Worm (Caenorhabditis elegans) whole organism, L4/young adult: ENCODE measurements around the gene num-1.

Experiments used
- W03F9.2 ChIP-seq: fragments of 150-350 bp; optimal IDR thresholded peaks from 2 replicates; lab custom pipeline; 2014; ENCODE audit warnings: missing biosample characterization, missing genetic modification characterization
- dao-5 ChIP-seq: sonication (generic microtip); optimal IDR thresholded peaks from 2 replicates; lab custom pipeline; 2016; ENCODE audit warnings: missing genotype, missing genetic modification characterization, moderate library complexity, missing compliant biosample characterization
- him-1 ChIP-seq: sonication (generic microtip); optimal IDR thresholded peaks from 2 replicates; lab custom pipeline; 2016; ENCODE audit warnings: missing genotype, missing genetic modification reagents, missing genetic modification characterization, missing compliant biosample characterization

Gene num-1

ce11 chrV:20829511-20829910, at the start of gene num-1:
Gene num-1 (plus strand): TSS chrV:20829811.
- TF ChIP-seq dao-5: no peak
- TF ChIP-seq W03F9.2 (tag; lab: Kevin White, UChicago): no peak
- TF ChIP-seq him-1: no peak

ce11 chrV:20780400-20780799, 49.2 kb upstream of the num-1 start, which contains the start of gene hif-1:
Gene hif-1 (plus strand): TSS chrV:20780407.
- no peak for TF ChIP-seq dao-5
- TF ChIP-seq W03F9.2 (tag; lab: Kevin White, UChicago): no peak
- no peak for TF ChIP-seq him-1

ce11 chrV:20781346-20781952, 48.2 kb upstream of the num-1 start:
- no peak for TF ChIP-seq W03F9.2 (tag; lab: Kevin White, UChicago)
- TF ChIP-seq dao-5: no peak
- TF ChIP-seq him-1: no peak

- no peak for TF ChIP-seq dao-5
- peak; percentile 88 for TF ChIP-seq him-1
Observed at ce11 chrV:20782188-20782587, 47.4 kb upstream of the num-1 start.

- no peak for TF ChIP-seq dao-5
- no peak for TF ChIP-seq W03F9.2 (tag; lab: Kevin White, UChicago)
- TF ChIP-seq him-1: no peak
Observed at ce11 chrV:20783642-20784041, 46.0 kb upstream of the num-1 start.

ce11 chrV:20785050-20785847, 44.4 kb upstream of the num-1 start:
- TF ChIP-seq dao-5 (no peak), W03F9.2 (tag; lab: Kevin White, UChicago) (no peak), him-1 (peak; percentile 44)

ce11 chrV:20785848-20786225, 43.8 kb upstream of the num-1 start:
- TF ChIP-seq W03F9.2 (tag; lab: Kevin White, UChicago): no peak
- TF ChIP-seq him-1: no peak
- TF ChIP-seq dao-5: no peak

ce11 chrV:20789105-20789504, 40.5 kb upstream of the num-1 start, which contains the start of gene tpan-1:
Gene tpan-1 (plus strand): TSS chrV:20789502.
- TF ChIP-seq him-1 (peak; percentile 94), W03F9.2 (tag; lab: Kevin White, UChicago) (no peak)

ce11 chrV:20790011-20790410, 39.6 kb upstream of the num-1 start, which contains the start of gene Y44A6D.1:
Gene Y44A6D.1 (minus strand): TSS chrV:20790033.
- no peak for TF ChIP-seq W03F9.2 (tag; lab: Kevin White, UChicago)
- no peak for TF ChIP-seq him-1
- TF ChIP-seq dao-5: no peak

- TF ChIP-seq W03F9.2 (tag; lab: Kevin White, UChicago) (no peak), him-1 (no peak), dao-5 (no peak)
Observed at ce11 chrV:20790616-20791015, 39.0 kb upstream of the num-1 start.

ce11 chrV:20792371-20792890, 37.2 kb upstream of the num-1 start, which contains the start of gene Y44A6D.3:
Gene Y44A6D.3 (minus strand): TSS chrV:20792421.
- TF ChIP-seq him-1: no peak
- TF ChIP-seq dao-5: no peak
- no peak for TF ChIP-seq W03F9.2 (tag; lab: Kevin White, UChicago)

- TF ChIP-seq dao-5: no peak
- no peak for TF ChIP-seq W03F9.2 (tag; lab: Kevin White, UChicago)
- TF ChIP-seq him-1: no peak
Observed at ce11 chrV:20793761-20794160, 35.9 kb upstream of the num-1 start.

- TF ChIP-seq him-1 (no peak), dao-5 (no peak), W03F9.2 (tag; lab: Kevin White, UChicago) (no peak)
Observed at ce11 chrV:20797918-20798317, 31.7 kb upstream of the num-1 start, which contains the start of gene sdf-9. Gene sdf-9 (plus strand): TSS chrV:20798218.

ce11 chrV:20802906-20803305, 26.7 kb upstream of the num-1 start, which contains the start of gene Y44A6D.5:
Gene Y44A6D.5 (minus strand): TSS chrV:20803006.
- TF ChIP-seq him-1: no peak
- TF ChIP-seq W03F9.2 (tag; lab: Kevin White, UChicago): no peak
- TF ChIP-seq dao-5: no peak

ce11 chrV:20807038-20807437, 22.6 kb upstream of the num-1 start, which contains the start of gene Y44A6D.6:
Gene Y44A6D.6 (plus strand): TSS chrV:20807338.
- no peak for TF ChIP-seq him-1
- TF ChIP-seq W03F9.2 (tag; lab: Kevin White, UChicago): no peak
- TF ChIP-seq dao-5: no peak
